Fruit fly (Drosophila melanogaster) whole organism, prepupa: ENCODE measurements around the gene CG33107.

Source experiments
- CG10631 ChIP-seq: fragments of 200-800 bp; sonication (Bioruptor generic); optimal IDR thresholded peaks from 2 replicates; lab custom pipeline; 2016; ENCODE audit warnings: missing biosample characterization, missing genetic modification characterization
- CG11902 ChIP-seq: fragments of 200-800 bp; sonication (Bioruptor generic); optimal IDR thresholded peaks from 3 replicates; lab custom pipeline; 2016; ENCODE audit warnings: missing biosample characterization, missing genetic modification characterization
- CG15336 ChIP-seq: fragments of 200-800 bp; sonication (Bioruptor generic); IDR thresholded peaks from 2 replicates; pipeline ENCODE4 v1.3.6; 2022; ENCODE audit warnings: missing biosample characterization, missing genetic modification characterization
- CG1621 ChIP-seq: fragments of 200-800 bp; sonication (Bioruptor generic); optimal IDR thresholded peaks from 3 replicates; lab custom pipeline; 2018; ENCODE audit warnings: missing biosample characterization, mild to moderate bottlenecking, missing genetic modification characterization
- CG16779 ChIP-seq: fragments of 200-800 bp; sonication (Bioruptor generic); optimal IDR thresholded peaks from 3 replicates; lab custom pipeline; 2017; ENCODE audit warnings: missing biosample characterization, mild to moderate bottlenecking, missing genetic modification characterization
- CG3032 ChIP-seq: fragments of 200-800 bp; optimal IDR thresholded peaks from 2 replicates; lab custom pipeline; 2019; ENCODE audit warnings: missing biosample characterization, mild to moderate bottlenecking, missing genetic modification characterization, moderate library complexity
- CG31627 ChIP-seq: fragments of 200-800 bp; sonication (Bioruptor generic); optimal IDR thresholded peaks from 3 replicates; lab custom pipeline; 2016; ENCODE audit warnings: missing biosample characterization, missing genetic modification characterization
- CG32006 ChIP-seq: fragments of 200-800 bp; sonication (Bioruptor generic); optimal IDR thresholded peaks from 3 replicates; lab custom pipeline; 2017; ENCODE audit warnings: missing biosample characterization, mild to moderate bottlenecking, missing genetic modification characterization
- CG3919 ChIP-seq: fragments of 200-800 bp; sonication (Bioruptor generic); optimal IDR thresholded peaks from 3 replicates; lab custom pipeline; 2016; ENCODE audit warnings: missing biosample characterization, missing genetic modification characterization
- CG4318 ChIP-seq: fragments of 200-800 bp; sonication (Bioruptor generic); optimal IDR thresholded peaks from 3 replicates; lab custom pipeline; 2017; ENCODE audit warnings: missing biosample characterization, mild to moderate bottlenecking, missing genetic modification characterization
- CG6276 ChIP-seq: fragments of 200-800 bp; sonication (Bioruptor generic); optimal IDR thresholded peaks from 2 replicates; lab custom pipeline; 2017; ENCODE audit warnings: missing biosample characterization, mild to moderate bottlenecking, missing genetic modification characterization
- CG6792 ChIP-seq: fragments of 200-800 bp; sonication (Bioruptor generic); optimal IDR thresholded peaks from 3 replicates; lab custom pipeline; 2016; ENCODE audit warnings: missing biosample characterization, missing genetic modification characterization
- CG6808 ChIP-seq: fragments of 200-800 bp; sonication (Bioruptor generic); optimal IDR thresholded peaks from 3 replicates; lab custom pipeline; 2017; ENCODE audit warnings: missing biosample characterization, missing genetic modification characterization, mild to moderate bottlenecking, moderate library complexity, missing genetic modification reagents
- CG6854 ChIP-seq: fragments of 200-800 bp; sonication (Bioruptor generic); optimal IDR thresholded peaks from 2 replicates; lab custom pipeline; 2017; ENCODE audit warnings: missing biosample characterization, mild to moderate bottlenecking, missing genetic modification characterization
- CG7368 ChIP-seq: fragments of 200-800 bp; sonication (Bioruptor generic); optimal IDR thresholded peaks from 3 replicates; lab custom pipeline; 2016; ENCODE audit warnings: missing biosample characterization, missing genetic modification characterization
- CG8319 ChIP-seq: fragments of 200-800 bp; sonication (Bioruptor generic); optimal IDR thresholded peaks from 3 replicates; lab custom pipeline; 2016; ENCODE audit warnings: missing biosample characterization, missing genetic modification characterization
- CG8632 ChIP-seq: fragments of 200-800 bp; sonication (Bioruptor generic); optimal IDR thresholded peaks from 3 replicates; lab custom pipeline; 2016; ENCODE audit warnings: missing biosample characterization, missing genetic modification characterization
- CG9139 ChIP-seq: fragments of 200-800 bp; sonication (Bioruptor generic); optimal IDR thresholded peaks from 3 replicates; lab custom pipeline; 2017; ENCODE audit warnings: missing biosample characterization, mild to moderate bottlenecking, missing genetic modification characterization
- Eip75B ChIP-seq: fragments of 200-800 bp; sonication (Bioruptor generic); optimal IDR thresholded peaks from 3 replicates; lab custom pipeline; 2016; ENCODE audit warnings: missing biosample characterization, missing genetic modification characterization
- Eip78C ChIP-seq: fragments of 200-800 bp; sonication (Bioruptor generic); peaks from one replicate; lab custom pipeline; 2016; ENCODE audit warnings: missing biosample characterization, missing genetic modification characterization
- Eip93F ChIP-seq: fragments of 200-800 bp; sonication (Bioruptor generic); optimal IDR thresholded peaks from 2 replicates; lab custom pipeline; 2016; ENCODE audit warnings: missing biosample characterization, mild to moderate bottlenecking, missing genetic modification characterization
- Ets21C ChIP-seq: fragments of 200-800 bp; sonication (Bioruptor generic); optimal IDR thresholded peaks from 3 replicates; lab custom pipeline; 2016; ENCODE audit warnings: missing biosample characterization, missing genetic modification characterization
- Ets96B ChIP-seq: fragments of 200-800 bp; optimal IDR thresholded peaks from 2 replicates; lab custom pipeline; 2019; ENCODE audit warnings: missing biosample characterization, mild to moderate bottlenecking, missing genetic modification characterization, moderate library complexity
- Gug ChIP-seq: fragments of 200-800 bp; sonication (Bioruptor generic); IDR thresholded peaks from 2 replicates; pipeline ENCODE4 v1.3.6; 2022; ENCODE audit warnings: missing biosample characterization, missing genetic modification characterization
- Hr38 ChIP-seq: sonication (Bioruptor generic); optimal IDR thresholded peaks from 2 replicates; lab custom pipeline; 2016; ENCODE audit warnings: missing biosample characterization, missing genetic modification characterization
- Hr39 ChIP-seq: fragments of 200-800 bp; sonication (Bioruptor generic); optimal IDR thresholded peaks from 2 replicates; lab custom pipeline; 2016; ENCODE audit warnings: missing biosample characterization, missing genetic modification characterization
- Hr4 ChIP-seq: fragments of 200-800 bp; sonication (Bioruptor generic); optimal IDR thresholded peaks from 3 replicates; lab custom pipeline; 2016; ENCODE audit warnings: missing biosample characterization, missing genetic modification characterization
- Lpt ChIP-seq: fragments of 200-800 bp; sonication (Bioruptor generic); optimal IDR thresholded peaks from 3 replicates; lab custom pipeline; 2016; ENCODE audit warnings: missing biosample characterization, missing genetic modification characterization
- Met ChIP-seq: fragments of 200-800 bp; sonication (Bioruptor generic); optimal IDR thresholded peaks from 3 replicates; lab custom pipeline; 2016; ENCODE audit warnings: missing biosample characterization, missing genetic modification characterization
- OdsH ChIP-seq: fragments of 200-800 bp; sonication (Bioruptor generic); optimal IDR thresholded peaks from 3 replicates; lab custom pipeline; 2016; ENCODE audit warnings: missing biosample characterization, missing genetic modification characterization
- Smox ChIP-seq: fragments of 200-800 bp; sonication (Bioruptor generic); optimal IDR thresholded peaks from 3 replicates; lab custom pipeline; 2016; ENCODE audit warnings: missing biosample characterization, missing genetic modification characterization
- Sox102F ChIP-seq: fragments of 200-800 bp; sonication (Bioruptor generic); optimal IDR thresholded peaks from 2 replicates; lab custom pipeline; 2016; ENCODE audit warnings: missing biosample characterization, mild to moderate bottlenecking, missing genetic modification characterization
- Sox14 ChIP-seq: fragments of 200-800 bp; sonication (Bioruptor generic); optimal IDR thresholded peaks from 3 replicates; lab custom pipeline; 2016; ENCODE audit warnings: missing biosample characterization, missing genetic modification characterization
- Sox15 ChIP-seq: fragments of 200-800 bp; sonication (Bioruptor generic); optimal IDR thresholded peaks from 3 replicates; lab custom pipeline; 2016; ENCODE audit warnings: missing biosample characterization, missing genetic modification characterization
- achi ChIP-seq: fragments of 200-800 bp; sonication (Bioruptor generic); optimal IDR thresholded peaks from 3 replicates; lab custom pipeline; 2016; ENCODE audit warnings: missing biosample characterization, missing genetic modification characterization
- cyc ChIP-seq: fragments of 200-800 bp; sonication (Bioruptor generic); optimal IDR thresholded peaks from 3 replicates; lab custom pipeline; 2016; ENCODE audit warnings: missing biosample characterization, missing genetic modification characterization
- dsx ChIP-seq: fragments of 200-800 bp; optimal IDR thresholded peaks from 3 replicates; lab custom pipeline; 2019; ENCODE audit warnings: missing biosample characterization, mild to moderate bottlenecking, missing genetic modification characterization, moderate library complexity; ENCODE audit not compliant: poor library complexity, severe bottlenecking
- eg ChIP-seq: fragments of 200-800 bp; sonication (Bioruptor generic); IDR thresholded peaks from 3 replicates; pipeline ENCODE4 v1.3.6; 2022; ENCODE audit warnings: missing biosample characterization, missing genetic modification characterization
- esn ChIP-seq: fragments of 200-800 bp; sonication (Bioruptor generic); optimal IDR thresholded peaks from 2 replicates; lab custom pipeline; 2016; ENCODE audit warnings: missing biosample characterization, mild to moderate bottlenecking, missing genetic modification characterization, moderate library complexity
- fd85E ChIP-seq: fragments of 200-800 bp; sonication (Bioruptor generic); optimal IDR thresholded peaks from 3 replicates; lab custom pipeline; 2016; ENCODE audit warnings: missing biosample characterization, missing genetic modification characterization
- fkh ChIP-seq: fragments of 200-800 bp; sonication (Bioruptor generic); optimal IDR thresholded peaks from 3 replicates; lab custom pipeline; 2017; ENCODE audit warnings: missing biosample characterization, mild to moderate bottlenecking, missing genetic modification characterization, moderate library complexity
- lz ChIP-seq: fragments of 200-800 bp; sonication (Bioruptor generic); optimal IDR thresholded peaks from 3 replicates; lab custom pipeline; 2016; ENCODE audit warnings: missing biosample characterization, missing genetic modification characterization
- net ChIP-seq: fragments of 200-800 bp; sonication (Bioruptor generic); optimal IDR thresholded peaks from 3 replicates; lab custom pipeline; 2016; ENCODE audit warnings: missing biosample characterization, missing genetic modification characterization
- salr ChIP-seq, 2 experiments: fragments of 200-800 bp; sonication (Bioruptor generic); optimal IDR thresholded peaks; 3 replicates each; lab custom pipeline; 2016 to 2018; ENCODE audit warnings: missing biosample characterization in 2 of 2, missing genetic modification characterization in 2 of 2, mild to moderate bottlenecking in 1 of 2
- spab ChIP-seq: fragments of 200-800 bp; sonication (Bioruptor generic); optimal IDR thresholded peaks from 2 replicates; lab custom pipeline; 2017; ENCODE audit warnings: missing biosample characterization, mild to moderate bottlenecking, missing genetic modification characterization, missing genetic modification reagents
- ss ChIP-seq, 2 experiments: fragments of 200-800 bp; sonication (Bioruptor generic); optimal IDR thresholded peaks; 2 replicates in 1 of 2; 3 replicates in 1 of 2; lab custom pipeline; 2017 to 2018; ENCODE audit warnings: mild to moderate bottlenecking in 2 of 2, missing biosample characterization in 2 of 2, missing genetic modification characterization in 2 of 2, moderate library complexity in 1 of 2
- svp ChIP-seq: fragments of 200-800 bp; sonication (Bioruptor generic); peaks from one replicate; lab custom pipeline; 2016; ENCODE audit warnings: missing biosample characterization, missing genetic modification characterization
- topi ChIP-seq: fragments of 200-800 bp; sonication (Bioruptor generic); optimal IDR thresholded peaks from 3 replicates; lab custom pipeline; 2016; ENCODE audit warnings: missing biosample characterization, missing genetic modification characterization

The CG33107 gene

dm6 chr3R:22594257-22594656 is 9.7 kb upstream of the CG33107 start (continued):
- TF ChIP-seq achi (peak; percentile 18), CG8319 (GFP tag; lab: Kevin White, UChicago) (no peak), CG6792 (GFP tag; lab: Kevin White, UChicago) (no peak), Eip75B (GFP tag; lab: Kevin White, UChicago) (no peak), Met (GFP tag; lab: Kevin White, UChicago) (no peak), CG31627 (GFP tag; lab: Kevin White, UChicago) (no peak), dsx (GFP tag; lab: Kevin White, UChicago) (no peak), net (GFP tag; lab: Kevin White, UChicago) (peak; percentile 23), CG9139 (GFP tag; lab: Kevin White, UChicago) (no peak)

- TF ChIP-seq CG3032 (tag; lab: Kevin White, UChicago) (peak; percentile 21), Hr39 (GFP tag; lab: Kevin White, UChicago) (peak; percentile 48), topi (GFP tag; lab: Kevin White, UChicago) (peak; percentile 16), Eip75B (GFP tag; lab: Kevin White, UChicago) (peak; percentile 62), CG11902 (GFP tag; lab: Kevin White, UChicago) (no peak), salr (GFP tag; optimal IDR thresholded peaks at IDR 0.05; lab: Kevin White, UChicago) (peak in 1 of 2 experiments; percentile 65), Hr38 (no peak), CG31627 (GFP tag; lab: Kevin White, UChicago) (peak; percentile 44), esn (GFP tag; lab: Kevin White, UChicago) (peak; percentile 64), CG6808 (GFP tag; lab: Kevin White, UChicago) (peak; percentile 22), spab (peak; percentile 11), Sox15 (GFP tag; lab: Kevin White, UChicago) (no peak), CG1621 (tag; lab: Kevin White, UChicago) (no peak), CG6276 (GFP tag; lab: Kevin White, UChicago) (peak; percentile 77), Lpt (peak; percentile 65), fkh (peak; percentile 76), CG9139 (GFP tag; lab: Kevin White, UChicago) (no peak), CG4318 (GFP tag; lab: Kevin White, UChicago) (peak; percentile 80), Hr4 (peak; percentile 85), CG6854 (no peak), Ets96B (peak; percentile 37), Eip78C (GFP tag; lab: Kevin White, UChicago) (peak; percentile 79), OdsH (peak; percentile 66), CG8632 (GFP tag; lab: Kevin White, UChicago) (peak; percentile 45), svp (GFP tag; lab: Kevin White, UChicago) (peak; percentile 62), Gug (GFP tag; lab: Robert Waterston, UW) (peak; percentile 57), CG3919 (GFP tag; lab: Kevin White, UChicago) (peak; percentile 55), CG8319 (GFP tag; lab: Kevin White, UChicago) (no peak), eg (GFP tag; lab: Robert Waterston, UW) (peak; percentile 64; the same call in 1 of the 3 replicates), CG10631 (GFP tag; lab: Kevin White, UChicago) (peak; percentile 67), dsx (GFP tag; lab: Kevin White, UChicago) (no peak), achi (peak; percentile 64), Ets21C (GFP tag; lab: Kevin White, UChicago) (peak; percentile 10), Sox14 (GFP tag; lab: Kevin White, UChicago) (peak; percentile 70), cyc (peak; percentile 4), CG7368 (GFP tag; lab: Kevin White, UChicago) (peak; percentile 7), CG16779 (tag; lab: Kevin White, UChicago) (peak; percentile 38), lz (GFP tag; lab: Kevin White, UChicago) (peak; percentile 64), fd85E (GFP tag; lab: Kevin White, UChicago) (no peak), Eip93F (GFP tag; lab: Kevin White, UChicago) (no peak), Sox102F (GFP tag; lab: Kevin White, UChicago) (peak; percentile 22), Smox (GFP tag; lab: Kevin White, UChicago) (peak; percentile 23), ss (GFP tag; optimal IDR thresholded peaks at IDR 0.05; lab: Kevin White, UChicago) (peak in 1 of 2 experiments; percentile 15), CG6792 (GFP tag; lab: Kevin White, UChicago) (peak; percentile 55), CG15336 (GFP tag; lab: Robert Waterston, UW) (peak; percentile 71), CG32006 (GFP tag; lab: Kevin White, UChicago) (peak; percentile 92)
Observed at dm6 chr3R:22590668-22591275, 6.3 kb upstream of the CG33107 start.
